Fruit fly (Drosophila melanogaster): ENCODE results near the gene CG7394.

Gene CG7394

DNA sequence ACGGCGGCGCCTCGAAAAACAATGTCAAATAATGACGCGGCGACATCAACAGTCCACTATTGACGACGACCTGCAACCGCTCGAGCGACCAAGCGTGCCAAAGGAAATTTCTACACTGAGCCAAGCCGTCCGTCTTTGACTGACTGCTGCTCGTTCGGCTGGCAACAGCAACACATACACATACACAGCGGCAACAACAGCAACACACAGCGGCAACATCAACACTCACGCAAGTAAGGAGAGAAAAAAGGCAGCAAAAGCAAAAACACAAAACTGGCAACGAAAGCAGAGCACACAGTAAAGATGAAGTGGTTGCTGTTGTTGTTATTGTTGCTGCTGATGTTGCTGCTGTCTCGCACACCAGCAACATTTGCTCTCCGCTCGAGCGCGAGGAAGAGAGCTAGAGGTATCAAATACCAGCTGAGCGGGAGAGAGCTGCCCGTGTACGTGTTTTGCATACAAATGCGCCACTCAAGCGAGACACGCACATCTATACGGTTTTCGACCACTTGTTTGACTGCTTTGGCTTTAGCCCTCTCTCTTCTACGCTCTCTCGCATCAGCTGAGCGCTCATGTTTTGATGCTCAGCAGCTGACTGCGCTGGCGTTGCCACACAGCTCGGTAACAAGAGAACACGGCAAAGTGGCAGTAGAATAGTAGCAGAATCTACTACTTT is 8.7 kb upstream of the CG7394 start:
- peak; percentile 17 for TF ChIP-seq Hnf4 (GFP tag; optimal IDR thresholded peaks at IDR 0.05)
- peak; percentile 70 for TF ChIP-seq N (GFP tag; optimal IDR thresholded peaks at IDR 0.05)
- TF ChIP-seq Mio (GFP tag; optimal IDR thresholded peaks at IDR 0.05), result no peak
- peak; percentile 66 for TF ChIP-seq h (GFP tag; optimal IDR thresholded peaks at IDR 0.05)
- no peak for TF ChIP-seq Myc (optimal IDR thresholded peaks at IDR 0.05)
- TF ChIP-seq foxo (GFP tag; optimal IDR thresholded peaks at IDR 0.05), result peak in 1 of 2 experiments; percentile 3
- peak; percentile 1 for TF ChIP-seq br (GFP tag; optimal IDR thresholded peaks at IDR 0.05)
- peak; percentile 34 for TF ChIP-seq Abd-B (GFP tag; optimal IDR thresholded peaks at IDR 0.05)
- no peak for TF ChIP-seq CG9705 (GFP tag; optimal IDR thresholded peaks at IDR 0.05)
- no peak for TF ChIP-seq usp (GFP tag; optimal IDR thresholded peaks at IDR 0.05)
- TF ChIP-seq sv (GFP tag; optimal IDR thresholded peaks at IDR 0.05), result no peak
- TF ChIP-seq GATAd (GFP tag; optimal IDR thresholded peaks at IDR 0.05), result no peak
- TF ChIP-seq pan (optimal IDR thresholded peaks at IDR 0.05), result no peak
- peak; percentile 99 for TF ChIP-seq Dif (GFP tag; optimal IDR thresholded peaks at IDR 0.05; ENCODE audit: partially characterized antibody)
- peak; percentile 79 for TF ChIP-seq brk (GFP tag; optimal IDR thresholded peaks at IDR 0.05)
- TF ChIP-seq Rel (GFP tag; optimal IDR thresholded peaks at IDR 0.05), result peak; percentile 34
- peak; percentile 41 for TF ChIP-seq Rel (tag; optimal IDR thresholded peaks at IDR 0.05)
- TF ChIP-seq dl (GFP tag; optimal IDR thresholded peaks at IDR 0.05; ENCODE audit: insufficient read depth in 1 of 2, partially characterized antibody in 2 of 2), result peak; percentile 88 to 95
- TF ChIP-seq rgr (GFP tag; optimal IDR thresholded peaks at IDR 0.05), result peak; percentile 25
- no peak for TF ChIP-seq HLH106 (tag; optimal IDR thresholded peaks at IDR 0.05)
- TF ChIP-seq Hr78 (GFP tag; optimal IDR thresholded peaks at IDR 0.05), result no peak
- peak; percentile 32 for TF ChIP-seq Jra (GFP tag; optimal IDR thresholded peaks at IDR 0.05)
- peak; percentile 36 for TF ChIP-seq sage (GFP tag; optimal IDR thresholded peaks at IDR 0.05)
- no peak for TF ChIP-seq Dfd (GFP tag; optimal IDR thresholded peaks at IDR 0.05)
- TF ChIP-seq CG32264 (GFP tag; optimal IDR thresholded peaks at IDR 0.05), result peak; percentile 24
- peak; percentile 90 for TF ChIP-seq fru (GFP tag; optimal IDR thresholded peaks at IDR 0.05)
- TF ChIP-seq Hr83 (GFP tag; optimal IDR thresholded peaks at IDR 0.05; ENCODE audit: poor library complexity, severe bottlenecking), result no peak
- TF ChIP-seq dsf (GFP tag; optimal IDR thresholded peaks at IDR 0.05; ENCODE audit: borderline replicate concordance), result no peak
- TF ChIP-seq Vsx2 (GFP tag; optimal IDR thresholded peaks at IDR 0.05; ENCODE audit: partially characterized antibody), result peak; percentile 65
- TF ChIP-seq dmrt93B (GFP tag; optimal IDR thresholded peaks at IDR 0.05), result no peak
- TF ChIP-seq psq (GFP tag; optimal IDR thresholded peaks at IDR 0.05), result peak; percentile 80
- TF ChIP-seq tai (GFP tag; optimal IDR thresholded peaks at IDR 0.05), result no peak
- peak; percentile 35 for TF ChIP-seq OdsH (GFP tag; optimal IDR thresholded peaks at IDR 0.05)
- no peak for TF ChIP-seq jim (GFP tag; optimal IDR thresholded peaks at IDR 0.05)
- no peak for TF ChIP-seq lola (GFP tag; optimal IDR thresholded peaks at IDR 0.05)
- TF ChIP-seq CrebA (GFP tag; optimal IDR thresholded peaks at IDR 0.05; ENCODE audit: borderline replicate concordance), result peak; percentile 86
- TF ChIP-seq Sp1 (GFP tag; optimal IDR thresholded peaks at IDR 0.05), result peak; percentile 47
- TF ChIP-seq ey (GFP tag; optimal IDR thresholded peaks at IDR 0.05), result no peak
- peak; percentile 0 for TF ChIP-seq woc (GFP tag; optimal IDR thresholded peaks at IDR 0.05)

DNA sequence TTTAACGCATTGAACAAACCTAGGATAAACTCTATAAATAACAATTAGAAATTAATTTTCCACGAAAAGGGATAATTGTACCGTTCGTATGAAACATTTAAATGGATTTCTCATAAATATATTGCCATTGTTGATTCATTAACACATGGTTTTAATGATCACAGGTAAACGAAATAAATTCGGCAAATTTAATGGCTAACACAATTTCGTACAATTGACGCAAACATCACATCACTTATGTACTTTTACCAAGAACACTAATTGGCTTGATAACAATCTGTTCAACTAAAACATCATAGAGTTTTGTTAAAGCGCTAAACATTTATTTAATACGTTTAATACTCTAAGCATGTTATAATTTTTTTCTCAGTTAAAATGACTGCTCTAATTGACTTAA is 8.1 kb upstream of the CG7394 start:
- TF ChIP-seq ey (GFP tag; optimal IDR thresholded peaks at IDR 0.05) (no peak), tai (GFP tag; optimal IDR thresholded peaks at IDR 0.05) (peak; percentile 54)

DNA sequence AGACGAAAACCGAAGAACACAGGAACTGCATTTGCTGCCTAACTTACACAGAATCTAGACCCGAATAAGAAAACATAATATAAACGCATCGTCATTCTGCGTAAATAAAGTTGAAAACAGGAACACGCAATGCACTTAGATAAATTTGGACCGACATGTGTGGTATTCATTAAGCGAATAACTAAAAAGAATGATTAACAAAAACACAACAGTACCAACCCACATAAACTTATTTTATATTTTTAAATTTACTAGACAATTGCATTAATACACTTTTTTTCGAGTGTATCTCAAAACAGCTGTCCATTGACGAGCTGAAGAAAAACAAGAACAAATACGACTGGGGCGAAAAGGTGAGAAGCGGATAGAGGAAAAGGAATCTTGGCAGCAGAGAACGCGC is 7.5 kb upstream of the CG7394 start:
- TF ChIP-seq HLH106 (tag; optimal IDR thresholded peaks at IDR 0.05) (peak; percentile 57), Sp1 (GFP tag; optimal IDR thresholded peaks at IDR 0.05) (peak; percentile 38), dl (GFP tag; optimal IDR thresholded peaks at IDR 0.05; ENCODE audit: insufficient read depth in 1 of 2, partially characterized antibody in 2 of 2) (no peak), dsf (GFP tag; optimal IDR thresholded peaks at IDR 0.05; ENCODE audit: borderline replicate concordance) (no peak), ey (GFP tag; optimal IDR thresholded peaks at IDR 0.05) (peak; percentile 54), dmrt93B (GFP tag; optimal IDR thresholded peaks at IDR 0.05) (no peak), tai (GFP tag; optimal IDR thresholded peaks at IDR 0.05) (no peak), sage (GFP tag; optimal IDR thresholded peaks at IDR 0.05) (peak; percentile 54), woc (GFP tag; optimal IDR thresholded peaks at IDR 0.05) (no peak), psq (GFP tag; optimal IDR thresholded peaks at IDR 0.05) (peak; percentile 60), Mio (GFP tag; optimal IDR thresholded peaks at IDR 0.05) (no peak), Jra (GFP tag; optimal IDR thresholded peaks at IDR 0.05) (no peak), pan (optimal IDR thresholded peaks at IDR 0.05) (no peak), Hr83 (GFP tag; optimal IDR thresholded peaks at IDR 0.05; ENCODE audit: poor library complexity, severe bottlenecking) (no peak), sv (GFP tag; optimal IDR thresholded peaks at IDR 0.05) (peak; percentile 72), CG9705 (GFP tag; optimal IDR thresholded peaks at IDR 0.05) (no peak), fru (GFP tag; optimal IDR thresholded peaks at IDR 0.05) (peak; percentile 47), rgr (GFP tag; optimal IDR thresholded peaks at IDR 0.05) (peak; percentile 44), OdsH (GFP tag; optimal IDR thresholded peaks at IDR 0.05) (peak; percentile 55), Rel (GFP tag; optimal IDR thresholded peaks at IDR 0.05) (no peak), Rel (tag; optimal IDR thresholded peaks at IDR 0.05) (no peak), Hnf4 (GFP tag; optimal IDR thresholded peaks at IDR 0.05) (peak; percentile 47), N (GFP tag; optimal IDR thresholded peaks at IDR 0.05) (no peak), CG32264 (GFP tag; optimal IDR thresholded peaks at IDR 0.05) (no peak), br (GFP tag; optimal IDR thresholded peaks at IDR 0.05) (peak; percentile 45), Myc (optimal IDR thresholded peaks at IDR 0.05) (no peak), GATAd (GFP tag; optimal IDR thresholded peaks at IDR 0.05) (no peak), foxo (GFP tag; optimal IDR thresholded peaks at IDR 0.05) (peak in 1 of 2 experiments; percentile 60), brk (GFP tag; optimal IDR thresholded peaks at IDR 0.05) (peak; percentile 11), Hr78 (GFP tag; optimal IDR thresholded peaks at IDR 0.05) (no peak), h (GFP tag; optimal IDR thresholded peaks at IDR 0.05) (peak; percentile 72), lola (GFP tag; optimal IDR thresholded peaks at IDR 0.05) (no peak), CrebA (GFP tag; optimal IDR thresholded peaks at IDR 0.05; ENCODE audit: borderline replicate concordance) (no peak), usp (GFP tag; optimal IDR thresholded peaks at IDR 0.05) (no peak), Dif (GFP tag; optimal IDR thresholded peaks at IDR 0.05; ENCODE audit: partially characterized antibody) (no peak), Vsx2 (GFP tag; optimal IDR thresholded peaks at IDR 0.05; ENCODE audit: partially characterized antibody) (no peak), Dfd (GFP tag; optimal IDR thresholded peaks at IDR 0.05) (no peak), jim (GFP tag; optimal IDR thresholded peaks at IDR 0.05) (no peak)

Data from whole organism, wandering third instar larva.